Fruit fly (Drosophila melanogaster) whole organism, embryonic: ENCODE measurements around the gene bora.

Experiments
- Aef1 ChIP-seq: fragments of 200-800 bp; sonication (Bioruptor generic); IDR thresholded peaks from 3 replicates; pipeline ENCODE4 v1.3.6; 2022; ENCODE audit warnings: missing biosample characterization, missing genetic modification characterization
- B-H1 ChIP-seq: fragments of 200-800 bp; sonication (Bioruptor generic); IDR thresholded peaks from 3 replicates; pipeline ENCODE4 v1.3.6; 2022; ENCODE audit warnings: missing biosample characterization, missing genetic modification characterization
- BEAF-32 ChIP-seq: fragments of 200-800 bp; sonication (Bioruptor generic); optimal IDR thresholded peaks from 3 replicates; lab custom pipeline; 2017; ENCODE audit warnings: missing biosample characterization, missing genetic modification characterization, mild to moderate bottlenecking, moderate library complexity, missing genetic modification reagents
- Bgb ChIP-seq: fragments of 200-800 bp; sonication (Bioruptor generic); IDR thresholded peaks from 2 replicates; pipeline ENCODE4 v1.3.6; 2022; ENCODE audit warnings: missing biosample characterization, missing genetic modification characterization; ENCODE audit not compliant: partially characterized antibody
- CG10431 ChIP-seq: fragments of 200-800 bp; sonication (Bioruptor generic); optimal IDR thresholded peaks from 3 replicates; lab custom pipeline; 2018; ENCODE audit warnings: missing biosample characterization, mild to moderate bottlenecking, missing genetic modification characterization
- CG11085 ChIP-seq: fragments of 200-800 bp; sonication (Bioruptor generic); IDR thresholded peaks from 2 replicates; pipeline ENCODE4 v1.3.6; 2022; ENCODE audit warnings: missing biosample characterization, missing genetic modification characterization
- CG12391 ChIP-seq: fragments of 200-800 bp; sonication (Bioruptor generic); optimal IDR thresholded peaks from 3 replicates; lab custom pipeline; 2018; ENCODE audit warnings: missing biosample characterization, mild to moderate bottlenecking, missing genetic modification characterization, moderate library complexity
- CG12659 ChIP-seq: fragments of 200-800 bp; sonication (Bioruptor generic); optimal IDR thresholded peaks from 3 replicates; lab custom pipeline; 2017; ENCODE audit warnings: mild to moderate bottlenecking, missing biosample characterization, missing genetic modification reagents, missing genetic modification characterization
- CG12769 ChIP-seq: fragments of 200-800 bp; sonication (Bioruptor generic); optimal IDR thresholded peaks from 2 replicates; lab custom pipeline; 2019; ENCODE audit warnings: missing biosample characterization, mild to moderate bottlenecking, missing genetic modification characterization, moderate library complexity
- CG13424 ChIP-seq: fragments of 200-800 bp; sonication (Bioruptor generic); optimal IDR thresholded peaks from 2 replicates; lab custom pipeline; 2019; ENCODE audit warnings: missing biosample characterization, mild to moderate bottlenecking, missing genetic modification characterization, moderate library complexity
- CG14014 ChIP-seq: fragments of 200-800 bp; sonication (Bioruptor generic); IDR thresholded peaks from 2 replicates; pipeline ENCODE4 v1.3.6; 2022; ENCODE audit warnings: missing biosample characterization, missing genetic modification characterization
- CG15601 ChIP-seq: fragments of 200-800 bp; sonication (Bioruptor generic); optimal IDR thresholded peaks from 3 replicates; lab custom pipeline; 2019; ENCODE audit warnings: missing biosample characterization, mild to moderate bottlenecking, missing genetic modification characterization, moderate library complexity
- CG17359 ChIP-seq: fragments of 200-800 bp; sonication (Bioruptor generic); optimal IDR thresholded peaks from 3 replicates; lab custom pipeline; 2018; ENCODE audit warnings: missing biosample characterization, mild to moderate bottlenecking, missing genetic modification characterization, moderate library complexity
- CG17385 ChIP-seq: fragments of 200-800 bp; sonication (Bioruptor generic); optimal IDR thresholded peaks from 3 replicates; lab custom pipeline; 2018; ENCODE audit warnings: missing biosample characterization, mild to moderate bottlenecking, missing genetic modification characterization
- CG31365 ChIP-seq: fragments of 200-800 bp; sonication (Bioruptor generic); optimal IDR thresholded peaks from 2 replicates; lab custom pipeline; 2018; ENCODE audit warnings: missing biosample characterization, mild to moderate bottlenecking, missing genetic modification characterization
- CG9797 ChIP-seq: fragments of 200-800 bp; sonication (Bioruptor generic); optimal IDR thresholded peaks from 3 replicates; lab custom pipeline; 2018; ENCODE audit warnings: missing biosample characterization, mild to moderate bottlenecking, missing genetic modification characterization
- Camta ChIP-seq: fragments of 200-800 bp; sonication (Bioruptor generic); optimal IDR thresholded peaks from 2 replicates; lab custom pipeline; 2016; ENCODE audit warnings: missing biosample characterization, missing genetic modification characterization
- Drgx ChIP-seq: fragments of 200-800 bp; sonication (Bioruptor generic); IDR thresholded peaks from 2 replicates; pipeline ENCODE4 v1.3.6; 2022; ENCODE audit warnings: missing biosample characterization, missing genetic modification characterization
- E2f2 ChIP-seq: fragments of 200-800 bp; sonication (Bioruptor generic); IDR thresholded peaks from 2 replicates; pipeline ENCODE4 v1.3.6; 2022; ENCODE audit warnings: missing biosample characterization, missing genetic modification characterization
- Ets65A ChIP-seq: fragments of 200-800 bp; sonication (Bioruptor generic); peaks from one replicate; lab custom pipeline; 2016; ENCODE audit warnings: missing biosample characterization, missing genetic modification characterization
- MBD-R2 ChIP-seq: fragments of 200-800 bp; sonication (Bioruptor generic); IDR thresholded peaks from 2 replicates; pipeline ENCODE4 v1.3.6; 2022; ENCODE audit warnings: missing biosample characterization, missing genetic modification characterization
- MTF-1 ChIP-seq: fragments of 200-800 bp; sonication (Bioruptor generic); optimal IDR thresholded peaks from 2 replicates; lab custom pipeline; 2018; ENCODE audit warnings: missing biosample characterization, mild to moderate bottlenecking, missing genetic modification characterization, borderline replicate concordance
- Nf-YA ChIP-seq: fragments of 200-800 bp; sonication (Bioruptor generic); IDR thresholded peaks from 2 replicates; pipeline ENCODE4 v1.3.6; 2022; ENCODE audit warnings: missing biosample characterization, missing genetic modification characterization
- PHDP ChIP-seq: fragments of 200-800 bp; sonication (Bioruptor generic); optimal IDR thresholded peaks from 3 replicates; lab custom pipeline; 2018; ENCODE audit warnings: missing biosample characterization, mild to moderate bottlenecking, missing genetic modification characterization, moderate library complexity
- ac ChIP-seq: fragments of 200-800 bp; sonication (Bioruptor generic); optimal IDR thresholded peaks from 3 replicates; lab custom pipeline; 2017; ENCODE audit warnings: missing biosample characterization, mild to moderate bottlenecking, missing genetic modification characterization
- bigmax ChIP-seq: fragments of 200-800 bp; sonication (Bioruptor generic); optimal IDR thresholded peaks from 2 replicates; lab custom pipeline; 2018; ENCODE audit warnings: missing biosample characterization, mild to moderate bottlenecking, missing genetic modification characterization
- ftz-f1 ChIP-seq: fragments of 200-800 bp; sonication (Bioruptor generic); optimal IDR thresholded peaks from 2 replicates; lab custom pipeline; 2016; ENCODE audit warnings: missing biosample characterization, missing genetic modification characterization
- gcm2 ChIP-seq: fragments of 200-800 bp; sonication (Bioruptor generic); optimal IDR thresholded peaks from 2 replicates; lab custom pipeline; 2016; ENCODE audit warnings: missing biosample characterization, missing genetic modification characterization
- hkb ChIP-seq, 2 experiments: fragments of 200-800 bp in 1 of 2; fragments of >200 bp in 1 of 2; sonication (Bioruptor generic) in 1 of 2; IDR thresholded peaks in 1 of 2; optimal IDR thresholded peaks in 1 of 2; 2 replicates each; pipeline versions ENCODE4 v1.3.6 to Lab custom; 2017 to 2022; ENCODE audit warnings: missing biosample characterization in 1 of 2, missing genetic modification characterization in 1 of 2
- inv ChIP-seq: fragments of 200-800 bp; sonication (Bioruptor generic); IDR thresholded peaks from 2 replicates; pipeline ENCODE4 v1.3.6; 2022; ENCODE audit warnings: missing biosample characterization, missing genetic modification characterization; ENCODE audit not compliant: partially characterized antibody
- knrl ChIP-seq: fragments of 200-800 bp; sonication (Bioruptor generic); IDR thresholded peaks from 3 replicates; pipeline ENCODE4 v1.3.6; 2022; ENCODE audit warnings: missing biosample characterization, missing genetic modification characterization; ENCODE audit not compliant: partially characterized antibody
- lilli ChIP-seq: fragments of 200-800 bp; sonication (Bioruptor generic); optimal IDR thresholded peaks from 3 replicates; lab custom pipeline; 2016; ENCODE audit warnings: missing biosample characterization, missing genetic modification characterization
- sens ChIP-seq: fragments of 200-800 bp; sonication (Bioruptor generic); peaks from one replicate; lab custom pipeline; 2016; ENCODE audit warnings: missing biosample characterization, missing genetic modification characterization
- so ChIP-seq: fragments of 200-800 bp; sonication (Bioruptor generic); IDR thresholded peaks from 3 replicates; pipeline ENCODE4 v1.3.6; 2022; ENCODE audit warnings: missing biosample characterization, missing genetic modification characterization
- sug ChIP-seq: fragments of 200-800 bp; optimal IDR thresholded peaks from 2 replicates; lab custom pipeline; 2019; ENCODE audit warnings: missing biosample characterization, mild to moderate bottlenecking, missing genetic modification characterization, moderate library complexity
- tap ChIP-seq: fragments of 200-800 bp; optimal IDR thresholded peaks from 3 replicates; lab custom pipeline; 2019; ENCODE audit warnings: missing biosample characterization, mild to moderate bottlenecking, missing genetic modification characterization, moderate library complexity
- toy ChIP-seq: fragments of 200-800 bp; sonication (Bioruptor generic); IDR thresholded peaks from 2 replicates; pipeline ENCODE4 v1.3.6; 2022; ENCODE audit warnings: missing biosample characterization, missing genetic modification characterization
- zen ChIP-seq: fragments of 200-800 bp; sonication (Bioruptor generic); optimal IDR thresholded peaks from 3 replicates; lab custom pipeline; 2018; ENCODE audit warnings: missing biosample characterization, mild to moderate bottlenecking, missing genetic modification characterization, moderate library complexity

bora gene

dm6 chr3L:18625786-18626185, 3.3 kb downstream of the bora start, which contains the start of gene MYPT-75D (continued):
- peak; percentile 94 for TF ChIP-seq Bgb (GFP tag; lab: Robert Waterston, UW)
- TF ChIP-seq B-H1 (GFP tag; lab: Robert Waterston, UW) = no peak
- TF ChIP-seq CG10431 (GFP tag; lab: Kevin White, UChicago) = no peak
- peak; percentile 24 for TF ChIP-seq CG31365 (tag; lab: Kevin White, UChicago)
- TF ChIP-seq CG12391 (tag; lab: Kevin White, UChicago) = peak; percentile 31
- TF ChIP-seq CG13424 = peak; percentile 11
- TF ChIP-seq zen (tag; lab: Kevin White, UChicago) = peak; percentile 17
- peak; percentile 30 for TF ChIP-seq MTF-1 (GFP tag; lab: Kevin White, UChicago)
- TF ChIP-seq gcm2 (GFP tag; lab: Kevin White, UChicago) = peak; percentile 1
- TF ChIP-seq bigmax (GFP tag; lab: Kevin White, UChicago) = no peak
- TF ChIP-seq E2f2 (GFP tag; lab: Robert Waterston, UW) = peak; percentile 89
- peak; percentile 30 for TF ChIP-seq CG9797
- peak; percentile 18 for TF ChIP-seq tap (tag; lab: Kevin White, UChicago)
- peak; percentile 13; the same call in 1 of the 2 replicates for TF ChIP-seq Nf-YA
- TF ChIP-seq CG12769 = peak; percentile 73
- peak; percentile 26 for TF ChIP-seq ac (GFP tag; lab: Kevin White, UChicago)
- no peak for TF ChIP-seq hkb (optimal IDR thresholded peaks at IDR 0.05; lab: Kevin White, UChicago)
- TF ChIP-seq hkb (GFP tag; IDR thresholded peaks at IDR 0.05; lab: Robert Waterston, UW) = peak; percentile 11; the same call in 1 of the 2 replicates
- TF ChIP-seq MBD-R2 = peak; percentile 36
- TF ChIP-seq CG17385 (GFP tag; lab: Kevin White, UChicago) = peak; percentile 52
- TF ChIP-seq lilli (GFP tag; lab: Kevin White, UChicago) = no peak
- 0 out of 2 replicates have a peak, but pooled peaks have one; percentile 10 for TF ChIP-seq toy (GFP tag; lab: Robert Waterston, UW)
- peak; percentile 82 for TF ChIP-seq inv (GFP tag; lab: Robert Waterston, UW)
- peak; percentile 41 for TF ChIP-seq sug (tag; lab: Kevin White, UChicago)
- TF ChIP-seq knrl = peak; percentile 80
- TF ChIP-seq PHDP (tag; lab: Kevin White, UChicago) = peak; percentile 23
- peak; percentile 35 for TF ChIP-seq CG17359 (tag; lab: Kevin White, UChicago)
- TF ChIP-seq Ets65A = no peak
- peak; percentile 89 for TF ChIP-seq BEAF-32 (GFP tag; lab: Kevin White, UChicago)

dm6 chr3L:18626451-18627079, 4.1 kb downstream of the bora start:
- TF ChIP-seq sens (GFP tag; lab: Kevin White, UChicago) (peak; percentile 34), CG12659 (GFP tag; lab: Kevin White, UChicago) (no peak), toy (GFP tag; lab: Robert Waterston, UW) (no peak), ftz-f1 (GFP tag; lab: Kevin White, UChicago) (no peak), Ets65A (peak; percentile 57), CG15601 (tag; lab: Kevin White, UChicago) (peak; percentile 57), so (GFP tag; lab: Robert Waterston, UW) (0 out of 3 replicates have a peak, but pooled peaks have one; percentile 10), Aef1 (GFP tag; lab: Robert Waterston, UW) (no peak), Camta (GFP tag; lab: Kevin White, UChicago) (no peak), CG14014 (GFP tag; lab: Robert Waterston, UW) (0 out of 2 replicates have a peak, but pooled peaks have one; percentile 23), CG11085 (GFP tag; lab: Robert Waterston, UW) (no peak), Drgx (GFP tag; lab: Robert Waterston, UW) (peak; percentile 49; the same call in 1 of the 2 replicates)
